Worm (Caenorhabditis elegans) whole organism, L4/young adult: ENCODE results near the gene B0250.7.

Experiments
- dao-5 ChIP-seq: sonication (generic microtip); optimal IDR thresholded peaks from 2 replicates; lab custom pipeline; 2016; ENCODE audit warnings: missing genotype, missing genetic modification characterization, moderate library complexity, missing compliant biosample characterization
- him-1 ChIP-seq: sonication (generic microtip); optimal IDR thresholded peaks from 2 replicates; lab custom pipeline; 2016; ENCODE audit warnings: missing genotype, missing genetic modification reagents, missing genetic modification characterization, missing compliant biosample characterization

DNA sequence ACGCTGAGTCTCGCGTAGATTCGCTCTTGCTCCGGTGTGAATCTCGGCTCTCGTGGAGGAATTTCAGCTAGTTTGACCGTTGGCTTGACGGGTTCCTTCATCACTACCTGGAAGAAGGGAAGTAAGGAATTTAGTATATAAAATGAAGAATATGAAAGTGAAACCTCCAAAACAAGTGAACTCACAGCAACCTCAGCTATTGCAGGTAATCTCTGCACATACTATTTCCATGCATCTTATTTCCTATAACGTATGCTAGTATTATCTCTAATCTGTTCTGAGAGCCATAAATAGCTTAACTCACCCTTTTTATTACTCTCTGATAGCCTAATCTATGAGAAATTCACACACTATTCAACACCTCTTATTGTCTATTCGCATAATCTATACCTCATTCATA lies 29.1 kb upstream of the B0250.7 start, which contains the start of gene Y38H6C.4:
- TF ChIP-seq him-1 (tag; lab: Kevin White, UChicago) (no peak), dao-5 (tag; lab: Kevin White, UChicago) (no peak)
